Fruit fly (Drosophila melanogaster) whole organism, embryonic: Measurements from ENCODE around the gene CG12115.
A peak's percentile ranks its signal among the peaks of the same experiment; 100 is the strongest.

ENCODE experiments used
- Aef1 ChIP-seq: fragments of 200-800 bp; sonication (Bioruptor generic); IDR thresholded peaks from 3 replicates; pipeline ENCODE4 v1.3.6; 2022; ENCODE audit warnings: missing biosample characterization, missing genetic modification characterization
- BtbVII ChIP-seq: fragments of 200-800 bp; sonication (Bioruptor generic); optimal IDR thresholded peaks from 3 replicates; lab custom pipeline; 2017; ENCODE audit warnings: missing biosample characterization, mild to moderate bottlenecking, missing genetic modification characterization
- CG15514 ChIP-seq: fragments of 200-800 bp; sonication (Bioruptor generic); optimal IDR thresholded peaks from 3 replicates; lab custom pipeline; 2017; ENCODE audit warnings: missing biosample characterization, missing genetic modification characterization, mild to moderate bottlenecking, moderate library complexity, missing genetic modification reagents
- CG1602 ChIP-seq: fragments of 200-800 bp; sonication (Bioruptor generic); optimal IDR thresholded peaks from 3 replicates; lab custom pipeline; 2016; ENCODE audit warnings: missing biosample characterization, missing genetic modification characterization
- CG17186 ChIP-seq: fragments of 200-800 bp; sonication (Bioruptor generic); optimal IDR thresholded peaks from 3 replicates; lab custom pipeline; 2017; ENCODE audit warnings: missing biosample characterization, missing genetic modification reagents, missing genetic modification characterization
- CG1832 ChIP-seq: fragments of 200-800 bp; sonication (Bioruptor generic); optimal IDR thresholded peaks from 2 replicates; lab custom pipeline; 2017; ENCODE audit warnings: missing biosample characterization, mild to moderate bottlenecking, missing genetic modification characterization, inconsistent platforms
- CG30403 ChIP-seq: fragments of 200-800 bp; sonication (Bioruptor generic); optimal IDR thresholded peaks from 3 replicates; lab custom pipeline; 2016; ENCODE audit warnings: missing biosample characterization, missing genetic modification characterization
- CG6854 ChIP-seq: fragments of 200-800 bp; sonication (Bioruptor generic); optimal IDR thresholded peaks from 3 replicates; lab custom pipeline; 2017; ENCODE audit warnings: missing biosample characterization, mild to moderate bottlenecking, missing genetic modification characterization
- CG7928 ChIP-seq: fragments of 200-800 bp; sonication (Bioruptor generic); optimal IDR thresholded peaks from 2 replicates; lab custom pipeline; 2017; ENCODE audit warnings: missing biosample characterization, mild to moderate bottlenecking, missing genetic modification characterization
- Dp ChIP-seq: fragments of 200-800 bp; sonication (Bioruptor generic); optimal IDR thresholded peaks from 2 replicates; lab custom pipeline; 2018; ENCODE audit warnings: missing biosample characterization, mild to moderate bottlenecking, missing genetic modification characterization, moderate library complexity
- E2f2 ChIP-seq: fragments of 200-800 bp; sonication (Bioruptor generic); IDR thresholded peaks from 2 replicates; pipeline ENCODE4 v1.3.6; 2022; ENCODE audit warnings: missing biosample characterization, missing genetic modification characterization
- Ets65A ChIP-seq: fragments of 200-800 bp; sonication (Bioruptor generic); peaks from one replicate; lab custom pipeline; 2016; ENCODE audit warnings: missing biosample characterization, missing genetic modification characterization
- HmgD ChIP-seq: fragments of 200-800 bp; sonication (Bioruptor generic); optimal IDR thresholded peaks from 3 replicates; lab custom pipeline; 2016; ENCODE audit warnings: missing biosample characterization, missing genetic modification characterization
- MBD-R2 ChIP-seq: fragments of 200-800 bp; sonication (Bioruptor generic); IDR thresholded peaks from 2 replicates; pipeline ENCODE4 v1.3.6; 2022; ENCODE audit warnings: missing biosample characterization, missing genetic modification characterization
- MESR4 ChIP-seq: fragments of 200-800 bp; sonication (Bioruptor generic); optimal IDR thresholded peaks from 2 replicates; lab custom pipeline; 2018; ENCODE audit warnings: missing biosample characterization, mild to moderate bottlenecking, missing genetic modification characterization, moderate library complexity
- MTF-1 ChIP-seq: fragments of 200-800 bp; sonication (Bioruptor generic); optimal IDR thresholded peaks from 2 replicates; lab custom pipeline; 2018; ENCODE audit warnings: missing biosample characterization, mild to moderate bottlenecking, missing genetic modification characterization, borderline replicate concordance
- Mad ChIP-seq: fragments of 200-800 bp; sonication (Bioruptor generic); optimal IDR thresholded peaks from 2 replicates; lab custom pipeline; 2016; ENCODE audit warnings: missing biosample characterization, missing genetic modification characterization
- Myb ChIP-seq: fragments of 200-800 bp; sonication (Bioruptor generic); optimal IDR thresholded peaks from 2 replicates; lab custom pipeline; 2016; ENCODE audit warnings: missing biosample characterization, missing genetic modification characterization
- Ptx1 ChIP-seq: fragments of 200-800 bp; sonication (Bioruptor generic); IDR thresholded peaks from 2 replicates; pipeline ENCODE4 v1.3.6; 2022; ENCODE audit warnings: missing biosample characterization, missing genetic modification characterization
- Sin3A ChIP-seq: fragments of >200 bp; optimal IDR thresholded peaks from 2 replicates; lab custom pipeline; 2018
- Vsx1 ChIP-seq: fragments of 200-800 bp; sonication (Bioruptor generic); optimal IDR thresholded peaks from 2 replicates; lab custom pipeline; 2017; ENCODE audit warnings: missing biosample characterization, mild to moderate bottlenecking, missing genetic modification characterization, missing genetic modification reagents
- az2 ChIP-seq: fragments of 200-800 bp; sonication (Bioruptor generic); optimal IDR thresholded peaks from 3 replicates; lab custom pipeline; 2016; ENCODE audit warnings: missing biosample characterization, missing genetic modification characterization
- dan ChIP-seq: fragments of 200-800 bp; sonication (Bioruptor generic); IDR thresholded peaks from 2 replicates; pipeline ENCODE4 v1.3.6; 2022; ENCODE audit warnings: missing biosample characterization, missing genetic modification characterization
- fru ChIP-seq: fragments of >200 bp; optimal IDR thresholded peaks from 2 replicates; lab custom pipeline; 2017
- ftz-f1 ChIP-seq: fragments of 200-800 bp; sonication (Bioruptor generic); optimal IDR thresholded peaks from 2 replicates; lab custom pipeline; 2016; ENCODE audit warnings: missing biosample characterization, missing genetic modification characterization
- grau ChIP-seq: fragments of 200-800 bp; optimal IDR thresholded peaks from 3 replicates; lab custom pipeline; 2019; ENCODE audit warnings: missing biosample characterization, mild to moderate bottlenecking, missing genetic modification characterization, moderate library complexity
- gro ChIP-seq: fragments of 200-800 bp; sonication (Bioruptor generic); optimal IDR thresholded peaks from 2 replicates; lab custom pipeline; 2016; ENCODE audit warnings: missing biosample characterization, missing genetic modification characterization
- jing ChIP-seq: fragments of 200-800 bp; sonication (Bioruptor generic); optimal IDR thresholded peaks from 2 replicates; lab custom pipeline; 2018; ENCODE audit warnings: missing biosample characterization, mild to moderate bottlenecking, missing genetic modification characterization
- p53 ChIP-seq: fragments of 200-800 bp; sonication (Bioruptor generic); optimal IDR thresholded peaks from 2 replicates; lab custom pipeline; 2016; ENCODE audit warnings: missing biosample characterization, missing genetic modification characterization
- prd ChIP-seq, 3 experiments: fragments of >200 bp in 2 of 3; fragments of 200-800 bp in 1 of 3; sonication (Bioruptor generic) in 1 of 3; optimal IDR thresholded peaks in 2 of 3; IDR thresholded peaks in 1 of 3; 2 replicates in 2 of 3; 3 replicates in 1 of 3; pipeline versions ENCODE4 v1.3.6 to Lab custom; 2017 to 2022; ENCODE audit warnings: missing biosample characterization in 1 of 3, missing genetic modification characterization in 1 of 3
- psq ChIP-seq: fragments of 200-800 bp; sonication (Bioruptor generic); optimal IDR thresholded peaks from 2 replicates; lab custom pipeline; 2017; ENCODE audit warnings: missing biosample characterization, missing genetic modification characterization
- pzg ChIP-seq: fragments of 200-800 bp; sonication (Bioruptor generic); optimal IDR thresholded peaks from 3 replicates; lab custom pipeline; 2018; ENCODE audit warnings: missing biosample characterization, mild to moderate bottlenecking, missing genetic modification characterization, moderate library complexity
- ranshi ChIP-seq: fragments of 200-800 bp; sonication (Bioruptor generic); IDR thresholded peaks from 2 replicates; pipeline ENCODE4 v1.3.6; 2022; ENCODE audit warnings: missing biosample characterization, missing genetic modification characterization
- row ChIP-seq: fragments of 200-800 bp; sonication (Bioruptor generic); IDR thresholded peaks from 3 replicates; pipeline ENCODE4 v1.3.6; 2022; ENCODE audit warnings: missing biosample characterization, missing genetic modification characterization
- sd ChIP-seq: fragments of 200-800 bp; sonication (Bioruptor generic); optimal IDR thresholded peaks from 3 replicates; lab custom pipeline; 2018; ENCODE audit warnings: missing biosample characterization, mild to moderate bottlenecking, missing genetic modification characterization, moderate library complexity
- sob ChIP-seq: fragments of 200-800 bp; sonication (Bioruptor generic); IDR thresholded peaks from 2 replicates; pipeline ENCODE4 v1.3.6; 2022; ENCODE audit warnings: missing biosample characterization, missing genetic modification characterization
- tll ChIP-seq, 2 experiments: fragments of 200-800 bp in 1 of 2; fragments of >200 bp in 1 of 2; sonication (Bioruptor generic) in 1 of 2; optimal IDR thresholded peaks; 2 replicates each; lab custom pipeline; 2017 to 2019; ENCODE audit warnings: missing biosample characterization in 2 of 2, missing genetic modification characterization in 2 of 2, mild to moderate bottlenecking in 1 of 2, moderate library complexity in 1 of 2
- tx ChIP-seq: fragments of 200-800 bp; sonication (Bioruptor generic); optimal IDR thresholded peaks from 2 replicates; lab custom pipeline; 2016; ENCODE audit warnings: missing biosample characterization, missing genetic modification characterization
- unpg ChIP-seq: fragments of 200-800 bp; sonication (Bioruptor generic); optimal IDR thresholded peaks from 3 replicates; lab custom pipeline; 2018; ENCODE audit warnings: missing biosample characterization, mild to moderate bottlenecking, missing genetic modification characterization, moderate library complexity
- wdn ChIP-seq: fragments of 200-800 bp; sonication (Bioruptor generic); IDR thresholded peaks from 2 replicates; pipeline ENCODE4 v1.3.6; 2022; ENCODE audit warnings: missing biosample characterization, missing genetic modification characterization

CG12115 gene

DNA sequence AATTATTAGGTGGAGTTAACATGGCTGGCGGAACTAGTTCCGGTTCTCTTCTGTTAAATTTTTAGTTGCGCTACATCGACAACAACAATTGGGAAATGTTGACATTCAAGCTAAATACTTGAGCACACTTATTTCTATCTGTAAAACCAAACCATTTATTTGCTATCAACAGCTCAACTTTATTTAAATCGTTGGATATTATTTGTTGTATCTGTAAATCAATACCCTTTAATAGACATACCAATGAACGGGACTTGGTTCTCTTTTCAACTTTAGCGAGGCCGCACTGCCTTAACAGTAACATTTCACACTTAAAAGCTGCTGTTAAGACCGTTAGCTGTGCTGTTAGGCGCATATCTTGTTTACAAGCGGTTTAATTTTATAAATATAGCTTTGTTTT lies 3.2 kb upstream of the CG12115 start, which contains the start of gene CG12106 (continued):
- TF ChIP-seq CG30403 (GFP tag; lab: Kevin White, UChicago) (peak; percentile 57), dan (GFP tag; lab: Robert Waterston, UW) (no peak), CG6854 (GFP tag; lab: Kevin White, UChicago) (no peak), Aef1 (GFP tag; lab: Robert Waterston, UW) (peak; percentile 59; the same call in 2 of the 3 replicates), CG7928 (GFP tag; lab: Kevin White, UChicago) (no peak), az2 (peak; percentile 26), HmgD (GFP tag; lab: Kevin White, UChicago) (no peak), Sin3A (lab: Kevin White, UChicago) (no peak), sob (GFP tag; lab: Robert Waterston, UW) (0 out of 2 replicates have a peak, but pooled peaks have one; percentile 13), Ptx1 (GFP tag; lab: Robert Waterston, UW) (no peak; the same call in none of the 2 replicates), sd (tag; lab: Kevin White, UChicago) (no peak), prd (optimal IDR thresholded peaks at IDR 0.05; lab: Kevin White, UChicago) (no peak), prd (GFP tag; IDR thresholded peaks at IDR 0.05; lab: Robert Waterston, UW) (peak; percentile 67), jing (GFP tag; lab: Kevin White, UChicago) (peak; percentile 14), CG1832 (GFP tag; lab: Kevin White, UChicago) (no peak), p53 (GFP tag; lab: Kevin White, UChicago) (no peak), unpg (GFP tag; lab: Kevin White, UChicago) (peak; percentile 59), CG1602 (GFP tag; lab: Kevin White, UChicago) (peak; percentile 26), gro (peak; percentile 33), tx (no peak), tll (GFP tag; optimal IDR thresholded peaks at IDR 0.05; lab: Kevin White, UChicago) (no peak), wdn (no peak), Mad (GFP tag; lab: Kevin White, UChicago) (no peak), fru (no peak), MBD-R2 (peak; percentile 33; the same call in 1 of the 2 replicates), psq (no peak), Vsx1 (no peak)

DNA sequence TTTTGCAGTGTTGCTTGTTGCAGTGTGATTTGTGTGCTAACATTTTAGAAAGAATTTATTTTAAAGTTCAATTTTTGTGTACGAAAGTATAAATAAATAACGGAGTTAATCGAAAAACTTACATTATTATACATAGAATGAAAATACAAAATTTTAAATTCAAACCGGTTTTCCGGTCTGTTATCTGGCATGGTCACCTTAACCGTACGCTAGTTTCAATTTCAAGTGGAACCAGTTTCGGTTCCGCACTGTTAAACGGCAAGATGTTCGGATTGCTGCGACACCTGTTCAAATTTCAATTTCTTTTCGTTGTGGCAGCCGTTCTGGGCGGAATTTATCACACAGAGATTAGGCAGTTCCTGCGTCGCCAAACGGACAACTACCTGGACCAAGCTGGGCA lies 2.0 kb upstream of the CG12115 start, which contains the start of gene CG12056:
Gene CG12056 (plus strand): TSS at position 241 of the 400 bp plus-strand sequence.
- TF ChIP-seq ftz-f1 (GFP tag; lab: Kevin White, UChicago) = no peak
- peak; percentile 56 for TF ChIP-seq Dp
- TF ChIP-seq CG15514 (GFP tag; lab: Kevin White, UChicago) = peak; percentile 98
- TF ChIP-seq MTF-1 (GFP tag; lab: Kevin White, UChicago) = no peak
- peak; percentile 20 for TF ChIP-seq Ets65A (GFP tag; lab: Kevin White, UChicago)
- peak; percentile 23 for TF ChIP-seq pzg (GFP tag; lab: Kevin White, UChicago)
- peak; percentile 91 for TF ChIP-seq CG17186 (GFP tag; lab: Kevin White, UChicago)
- TF ChIP-seq grau (tag; lab: Kevin White, UChicago) = peak; percentile 22
- TF ChIP-seq MBD-R2 = peak; percentile 55
- TF ChIP-seq Myb (GFP tag; lab: Kevin White, UChicago) = peak; percentile 62
- TF ChIP-seq BtbVII = no peak
- peak; percentile 12; the same call in 1 of the 3 replicates for TF ChIP-seq row
- TF ChIP-seq MESR4 (GFP tag; lab: Kevin White, UChicago) = peak; percentile 31
- TF ChIP-seq ranshi (GFP tag; lab: Robert Waterston, UW) = peak; percentile 57; the same call in 1 of the 2 replicates
- peak; percentile 61 for TF ChIP-seq E2f2 (GFP tag; lab: Robert Waterston, UW)
